Fruit fly (Drosophila melanogaster) whole organism, embryonic: ENCODE results near the gene Smug.

Experiments
- Atf-2 ChIP-seq: fragments of 200-800 bp; sonication (Bioruptor generic); optimal IDR thresholded peaks from 2 replicates; lab custom pipeline; 2016; ENCODE audit warnings: missing biosample characterization, missing genetic modification characterization
- CG10543 ChIP-seq: fragments of 200-800 bp; sonication (Bioruptor generic); optimal IDR thresholded peaks from 3 replicates; lab custom pipeline; 2017; ENCODE audit warnings: missing biosample characterization, mild to moderate bottlenecking, missing genetic modification characterization, moderate library complexity
- CG12391 ChIP-seq: fragments of 200-800 bp; sonication (Bioruptor generic); optimal IDR thresholded peaks from 3 replicates; lab custom pipeline; 2018; ENCODE audit warnings: missing biosample characterization, mild to moderate bottlenecking, missing genetic modification characterization, moderate library complexity
- CG13894 ChIP-seq: fragments of 200-800 bp; sonication (Bioruptor generic); optimal IDR thresholded peaks from 3 replicates; lab custom pipeline; 2018; ENCODE audit warnings: missing biosample characterization, mild to moderate bottlenecking, missing genetic modification characterization, moderate library complexity
- CG14710 ChIP-seq: fragments of 200-800 bp; sonication (Bioruptor generic); optimal IDR thresholded peaks from 3 replicates; lab custom pipeline; 2019; ENCODE audit warnings: missing biosample characterization, mild to moderate bottlenecking, missing genetic modification characterization, moderate library complexity
- CG14860 ChIP-seq: fragments of 200-800 bp; sonication (Bioruptor generic); IDR thresholded peaks from 3 replicates; pipeline ENCODE4 v1.3.6; 2022; ENCODE audit warnings: missing biosample characterization, missing genetic modification characterization; ENCODE audit not compliant: partially characterized antibody
- CG17802 ChIP-seq: fragments of 200-800 bp; sonication (Bioruptor generic); optimal IDR thresholded peaks from 2 replicates; lab custom pipeline; 2018; ENCODE audit warnings: missing biosample characterization, mild to moderate bottlenecking, missing genetic modification characterization, moderate library complexity
- CG2678 ChIP-seq: fragments of 200-800 bp; sonication (Bioruptor generic); optimal IDR thresholded peaks from 3 replicates; lab custom pipeline; 2019; ENCODE audit warnings: missing biosample characterization, mild to moderate bottlenecking, missing genetic modification characterization, moderate library complexity
- CG2712 ChIP-seq: fragments of 200-800 bp; optimal IDR thresholded peaks from 3 replicates; lab custom pipeline; 2019; ENCODE audit warnings: missing biosample characterization, mild to moderate bottlenecking, missing genetic modification characterization, moderate library complexity
- CG3163 ChIP-seq: fragments of 200-800 bp; sonication (Bioruptor generic); optimal IDR thresholded peaks from 3 replicates; lab custom pipeline; 2016; ENCODE audit warnings: missing biosample characterization, missing genetic modification characterization
- CG3847 ChIP-seq: fragments of 200-800 bp; sonication (Bioruptor generic); IDR thresholded peaks from 2 replicates; pipeline ENCODE4 v1.3.6; 2022; ENCODE audit warnings: missing biosample characterization, missing genetic modification characterization
- CG4730 ChIP-seq: fragments of 200-800 bp; sonication (Bioruptor generic); IDR thresholded peaks from 2 replicates; pipeline ENCODE4 v1.3.6; 2022; ENCODE audit warnings: missing biosample characterization, missing genetic modification characterization
- CG5245 ChIP-seq: fragments of 200-800 bp; sonication (Bioruptor generic); optimal IDR thresholded peaks from 3 replicates; lab custom pipeline; 2016; ENCODE audit warnings: missing biosample characterization, missing genetic modification characterization
- CG6683 ChIP-seq: fragments of 200-800 bp; sonication (Bioruptor generic); optimal IDR thresholded peaks from 2 replicates; lab custom pipeline; 2017; ENCODE audit warnings: missing biosample characterization, mild to moderate bottlenecking, missing genetic modification characterization, missing genetic modification reagents
- CG7556 ChIP-seq: fragments of 200-800 bp; sonication (Bioruptor generic); optimal IDR thresholded peaks from 2 replicates; lab custom pipeline; 2017; ENCODE audit warnings: missing biosample characterization, mild to moderate bottlenecking, missing genetic modification characterization
- CG7839 ChIP-seq: fragments of 200-800 bp; sonication (Bioruptor generic); optimal IDR thresholded peaks from 3 replicates; lab custom pipeline; 2018; ENCODE audit warnings: missing biosample characterization, mild to moderate bottlenecking, missing genetic modification characterization, moderate library complexity
- CG8089 ChIP-seq: fragments of 200-800 bp; sonication (Bioruptor generic); optimal IDR thresholded peaks from 3 replicates; lab custom pipeline; 2016; ENCODE audit warnings: missing biosample characterization, missing genetic modification characterization
- CG9876 ChIP-seq: fragments of 200-800 bp; sonication (Bioruptor generic); optimal IDR thresholded peaks from 2 replicates; lab custom pipeline; 2016; ENCODE audit warnings: missing biosample characterization, missing genetic modification characterization
- Chrac-16 ChIP-seq: fragments of 200-800 bp; sonication (Bioruptor generic); optimal IDR thresholded peaks from 3 replicates; lab custom pipeline; 2016; ENCODE audit warnings: missing biosample characterization, missing genetic modification characterization
- Dp ChIP-seq: fragments of 200-800 bp; sonication (Bioruptor generic); optimal IDR thresholded peaks from 2 replicates; lab custom pipeline; 2018; ENCODE audit warnings: missing biosample characterization, mild to moderate bottlenecking, missing genetic modification characterization, moderate library complexity
- HmgD ChIP-seq: fragments of 200-800 bp; sonication (Bioruptor generic); optimal IDR thresholded peaks from 3 replicates; lab custom pipeline; 2016; ENCODE audit warnings: missing biosample characterization, missing genetic modification characterization
- Hr51 ChIP-seq, 2 experiments: fragments of 200-800 bp; sonication (Bioruptor generic); optimal IDR thresholded peaks; 2 replicates in 1 of 2; 3 replicates in 1 of 2; lab custom pipeline; 2016 to 2018; ENCODE audit warnings: missing biosample characterization in 2 of 2, missing genetic modification characterization in 2 of 2, mild to moderate bottlenecking in 1 of 2, moderate library complexity in 1 of 2
- Jarid2 ChIP-seq: fragments of 200-800 bp; sonication (Bioruptor generic); optimal IDR thresholded peaks from 3 replicates; lab custom pipeline; 2017; ENCODE audit warnings: mild to moderate bottlenecking, missing biosample characterization, missing genetic modification reagents, missing genetic modification characterization
- Kr ChIP-seq: fragments of 200-800 bp; sonication (Bioruptor generic); optimal IDR thresholded peaks from 2 replicates; lab custom pipeline; 2017; ENCODE audit warnings: missing biosample characterization, mild to moderate bottlenecking, missing genetic modification characterization
- MTF-1 ChIP-seq: fragments of 200-800 bp; sonication (Bioruptor generic); optimal IDR thresholded peaks from 2 replicates; lab custom pipeline; 2018; ENCODE audit warnings: missing biosample characterization, mild to moderate bottlenecking, missing genetic modification characterization, borderline replicate concordance
- Med ChIP-seq: fragments of 200-800 bp; sonication (Bioruptor generic); peaks from one replicate; lab custom pipeline; 2016; ENCODE audit warnings: missing biosample characterization, missing genetic modification characterization, mild to moderate bottlenecking, inconsistent platforms, moderate library complexity
- Mrtf ChIP-seq: fragments of 200-800 bp; sonication (Bioruptor generic); IDR thresholded peaks from 3 replicates; pipeline ENCODE4 v1.3.6; 2022; ENCODE audit warnings: missing biosample characterization, missing genetic modification characterization
- Poxn ChIP-seq: fragments of 200-800 bp; sonication (Bioruptor generic); IDR thresholded peaks from 2 replicates; pipeline ENCODE4 v1.3.6; 2022; ENCODE audit warnings: missing biosample characterization, missing genetic modification characterization
- Spps ChIP-seq: fragments of 200-800 bp; sonication (Bioruptor generic); optimal IDR thresholded peaks from 2 replicates; lab custom pipeline; 2018; ENCODE audit warnings: missing biosample characterization, mild to moderate bottlenecking, missing genetic modification characterization
- Sry-β ChIP-seq: fragments of 200-800 bp; sonication (Bioruptor generic); optimal IDR thresholded peaks from 2 replicates; lab custom pipeline; 2018; ENCODE audit warnings: missing biosample characterization, mild to moderate bottlenecking, missing genetic modification characterization, moderate library complexity
- Xbp1 ChIP-seq: fragments of 200-800 bp; sonication (Bioruptor generic); optimal IDR thresholded peaks from 3 replicates; lab custom pipeline; 2016; ENCODE audit warnings: missing biosample characterization, mild to moderate bottlenecking, missing genetic modification characterization
- ab ChIP-seq: fragments of 200-800 bp; sonication (Bioruptor generic); optimal IDR thresholded peaks from 2 replicates; lab custom pipeline; 2016; ENCODE audit warnings: missing biosample characterization, missing genetic modification characterization
- cad ChIP-seq: fragments of >200 bp; optimal IDR thresholded peaks from 2 replicates; lab custom pipeline; 2017; ENCODE audit warnings: missing biosample characterization, missing genetic modification characterization
- corto ChIP-seq: fragments of 200-800 bp; sonication (Bioruptor generic); optimal IDR thresholded peaks from 2 replicates; lab custom pipeline; 2016; ENCODE audit warnings: missing biosample characterization, mild to moderate bottlenecking, missing genetic modification characterization, moderate library complexity
- hth ChIP-seq: fragments of >200 bp; optimal IDR thresholded peaks from 2 replicates; lab custom pipeline; 2017; ENCODE audit warnings: inconsistent platforms
- insv ChIP-seq, 2 experiments: fragments of 200-800 bp; sonication (Bioruptor generic); optimal IDR thresholded peaks; 3 replicates each; lab custom pipeline; 2016 to 2018; ENCODE audit warnings: missing biosample characterization in 2 of 2, missing genetic modification characterization in 2 of 2
- lbe ChIP-seq: fragments of 200-800 bp; sonication (Bioruptor generic); optimal IDR thresholded peaks from 2 replicates; lab custom pipeline; 2016; ENCODE audit warnings: missing biosample characterization, mild to moderate bottlenecking, missing genetic modification characterization
- lmd ChIP-seq: fragments of 200-800 bp; sonication (Bioruptor generic); IDR thresholded peaks from 2 replicates; pipeline ENCODE4 v1.3.6; 2022; ENCODE audit warnings: missing biosample characterization, missing genetic modification characterization
- nau ChIP-seq: fragments of 200-800 bp; sonication (Bioruptor generic); optimal IDR thresholded peaks from 3 replicates; lab custom pipeline; 2017; ENCODE audit warnings: missing biosample characterization, mild to moderate bottlenecking, missing genetic modification characterization, missing genetic modification reagents
- nerfin-1 ChIP-seq: fragments of 200-800 bp; sonication (Bioruptor generic); optimal IDR thresholded peaks from 3 replicates; lab custom pipeline; 2019; ENCODE audit warnings: missing biosample characterization, mild to moderate bottlenecking, missing genetic modification characterization, moderate library complexity
- nerfin-2 ChIP-seq: fragments of 200-800 bp; sonication (Bioruptor generic); IDR thresholded peaks from 2 replicates; pipeline ENCODE4 v1.3.6; 2022; ENCODE audit warnings: missing biosample characterization, missing genetic modification characterization; ENCODE audit not compliant: partially characterized antibody
- nom ChIP-seq: fragments of 200-800 bp; sonication (Bioruptor generic); optimal IDR thresholded peaks from 2 replicates; lab custom pipeline; 2017; ENCODE audit warnings: missing biosample characterization, missing genetic modification characterization, mild to moderate bottlenecking, moderate library complexity, missing genetic modification reagents
- pfk ChIP-seq: fragments of 200-800 bp; sonication (Bioruptor generic); optimal IDR thresholded peaks from 2 replicates; lab custom pipeline; 2018; ENCODE audit warnings: missing biosample characterization, mild to moderate bottlenecking, missing genetic modification characterization, moderate library complexity
- slbo ChIP-seq: fragments of 200-800 bp; sonication (Bioruptor generic); IDR thresholded peaks from 2 replicates; pipeline ENCODE4 v1.3.6; 2022; ENCODE audit warnings: missing biosample characterization, missing genetic modification characterization
- tio ChIP-seq: fragments of 200-800 bp; sonication (Bioruptor generic); optimal IDR thresholded peaks from 2 replicates; lab custom pipeline; 2017; ENCODE audit warnings: missing biosample characterization, missing genetic modification characterization, inconsistent platforms
- wor ChIP-seq: fragments of 200-800 bp; sonication (Bioruptor generic); IDR thresholded peaks from 2 replicates; pipeline ENCODE4 v1.3.6; 2022; ENCODE audit warnings: missing biosample characterization, missing genetic modification characterization
- zfh2 ChIP-seq: fragments of 200-800 bp; sonication (Bioruptor generic); optimal IDR thresholded peaks from 2 replicates; lab custom pipeline; 2016; ENCODE audit warnings: missing biosample characterization, missing genetic modification characterization

Gene Smug

dm6 chr3R:17115668-17116067 is 34.7 kb upstream of the Smug start (continued):
- TF ChIP-seq Sry-β (GFP tag; lab: Kevin White, UChicago) (no peak), Jarid2 (GFP tag; lab: Kevin White, UChicago) (no peak), Kr (GFP tag; lab: Kevin White, UChicago) (peak; percentile 6), Spps (no peak), Mrtf (no peak), cad (GFP tag; lab: Kevin White, UChicago) (no peak), ab (GFP tag; lab: Kevin White, UChicago) (no peak), CG3847 (GFP tag; lab: Robert Waterston, UW) (no peak), Med (peak; percentile 63), HmgD (GFP tag; lab: Kevin White, UChicago) (no peak), zfh2 (GFP tag; lab: Kevin White, UChicago) (no peak), pfk (GFP tag; lab: Kevin White, UChicago) (peak; percentile 35), CG14710 (tag; lab: Kevin White, UChicago) (peak; percentile 39), insv (GFP tag; optimal IDR thresholded peaks at IDR 0.05; lab: Kevin White, UChicago) (no peak), MTF-1 (GFP tag; lab: Kevin White, UChicago) (peak; percentile 17), CG12391 (no peak), nau (GFP tag; lab: Kevin White, UChicago) (peak; percentile 35), CG10543 (GFP tag; lab: Kevin White, UChicago) (peak; percentile 43), CG2678 (tag; lab: Kevin White, UChicago) (peak; percentile 64), hth (lab: Kevin White, UChicago) (no peak), nerfin-1 (peak; percentile 25), CG17802 (tag; lab: Kevin White, UChicago) (no peak)

DNA sequence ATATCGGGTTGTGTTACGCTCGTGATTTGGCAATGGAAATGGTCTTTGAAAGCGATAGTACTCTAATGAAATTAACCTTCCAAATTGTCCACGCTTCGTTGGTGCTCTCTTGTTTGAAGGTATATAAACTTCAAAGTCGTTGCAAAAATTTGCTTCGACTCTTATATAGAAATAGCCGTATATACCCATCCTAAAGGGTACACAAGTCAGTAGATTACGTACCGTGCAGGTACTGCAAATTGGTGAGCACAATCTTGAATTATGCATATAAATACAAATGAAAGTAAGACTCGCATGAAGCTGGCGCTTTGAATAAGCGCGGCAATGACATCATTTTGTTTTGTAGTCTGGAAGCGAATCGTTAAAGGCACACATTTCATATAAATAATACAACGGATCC is 34.2 kb upstream of the Smug start:
- TF ChIP-seq lmd (GFP tag; lab: Robert Waterston, UW) (0 out of 2 replicates have a peak, but pooled peaks have one; percentile 21), nau (GFP tag; lab: Kevin White, UChicago) (no peak), CG5245 (no peak), Hr51 (GFP tag; optimal IDR thresholded peaks at IDR 0.05; lab: Kevin White, UChicago) (no peak), nom (GFP tag; lab: Kevin White, UChicago) (no peak), lbe (GFP tag; lab: Kevin White, UChicago) (peak; percentile 3), tio (GFP tag; lab: Kevin White, UChicago) (no peak), CG13894 (tag; lab: Kevin White, UChicago) (no peak), CG8089 (GFP tag; lab: Kevin White, UChicago) (no peak)

DNA sequence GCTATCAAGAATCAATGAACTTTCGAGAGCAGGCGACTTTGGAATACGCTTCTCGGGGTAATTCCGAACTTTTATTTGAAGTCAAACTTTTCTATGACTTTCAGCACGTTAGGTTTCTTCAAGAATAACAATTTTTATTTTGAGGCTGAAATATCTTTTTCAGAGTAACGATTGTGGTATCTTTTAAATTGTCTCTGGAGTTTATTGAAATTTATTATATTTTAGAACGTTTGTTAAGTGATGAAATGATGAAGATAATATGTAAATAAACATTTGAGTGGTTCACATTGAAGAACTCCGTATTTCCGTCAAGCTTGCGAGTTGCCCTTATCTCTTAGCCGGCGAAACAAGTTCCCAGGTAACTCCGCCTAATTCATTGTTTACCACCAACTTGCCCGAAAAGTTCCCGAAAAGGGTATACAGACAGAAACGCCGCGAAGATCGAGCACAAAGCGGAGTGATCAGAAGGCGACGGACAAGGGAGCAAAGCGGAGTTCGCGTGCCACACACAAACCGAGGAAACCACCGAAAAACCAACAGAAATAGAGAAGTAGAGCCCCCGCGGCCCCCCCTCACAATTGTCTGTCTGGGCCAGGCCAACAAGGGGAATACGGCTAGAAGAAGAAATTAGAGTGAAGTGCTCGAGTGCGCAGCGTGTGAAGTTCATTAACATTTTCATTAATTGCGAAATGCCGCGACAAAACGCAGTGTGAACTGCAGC is 32.6 kb upstream of the Smug start:
- TF ChIP-seq Chrac-16 (no peak), slbo (GFP tag; lab: Robert Waterston, UW) (no peak), CG3163 (no peak), CG4730 (GFP tag; lab: Robert Waterston, UW) (no peak), Atf-2 (GFP tag; lab: Kevin White, UChicago) (no peak), CG7839 (tag; lab: Kevin White, UChicago) (peak; percentile 40), corto (GFP tag; lab: Kevin White, UChicago) (no peak), nerfin-2 (GFP tag; lab: Robert Waterston, UW) (no peak), Xbp1 (GFP tag; lab: Kevin White, UChicago) (no peak), CG2712 (tag; lab: Kevin White, UChicago) (peak; percentile 68), Poxn (GFP tag; lab: Robert Waterston, UW) (no peak), CG3847 (GFP tag; lab: Robert Waterston, UW) (no peak), CG9876 (GFP tag; lab: Kevin White, UChicago) (no peak), CG6683 (no peak), Dp (no peak), Jarid2 (GFP tag; lab: Kevin White, UChicago) (no peak), CG7556 (peak; percentile 31), wor (no peak), CG14860 (GFP tag; lab: Robert Waterston, UW) (no peak)
